Worm (Caenorhabditis elegans) whole organism, L2 larva: ENCODE results near the gene Y19D2B.1.

Experiments
- ZK546.5 ChIP-seq: sonication (generic microtip); optimal IDR thresholded peaks from 2 replicates; lab custom pipeline; 2017; ENCODE audit warnings: missing biosample characterization, missing genetic modification characterization
- ceh-16 ChIP-seq: fragments of 150-350 bp; optimal IDR thresholded peaks from 2 replicates; lab custom pipeline; 2014; ENCODE audit warnings: missing biosample characterization, missing genetic modification characterization
- mab-5 ChIP-seq: fragments of 150-350 bp; optimal IDR thresholded peaks from 2 replicates; lab custom pipeline; 2014; ENCODE audit warnings: missing biosample characterization, missing genetic modification characterization
- mdl-1 ChIP-seq, 2 experiments: fragments of 150-350 bp in 1 of 2; sonication (generic microtip) in 1 of 2; optimal IDR thresholded peaks; 2 replicates each; lab custom pipeline; 2017; ENCODE audit warnings: missing biosample characterization in 2 of 2, missing genetic modification characterization in 2 of 2
- nhr-77 ChIP-seq: fragments of 150-350 bp; optimal IDR thresholded peaks from 2 replicates; lab custom pipeline; 2014; ENCODE audit warnings: missing biosample characterization, missing genetic modification characterization
- unc-39 ChIP-seq: fragments of 150-350 bp; optimal IDR thresholded peaks from 2 replicates; lab custom pipeline; 2014; ENCODE audit warnings: missing biosample characterization, missing genetic modification characterization
- zag-1 ChIP-seq: fragments of 150-350 bp; optimal IDR thresholded peaks from 2 replicates; lab custom pipeline; 2014; ENCODE audit warnings: missing biosample characterization, missing genetic modification characterization

- no peak for TF ChIP-seq unc-39 (tag; lab: Kevin White, UChicago)
- TF ChIP-seq mdl-1 (tag; optimal IDR thresholded peaks at IDR 0.05; lab: Kevin White, UChicago) = no peak
- TF ChIP-seq zag-1 (tag; lab: Kevin White, UChicago) = no peak
- no peak for TF ChIP-seq nhr-77 (tag; lab: Kevin White, UChicago)
- no peak for TF ChIP-seq mab-5
- TF ChIP-seq ZK546.5 = no peak
- TF ChIP-seq ceh-16 = no peak
These were observed 36.8 kb downstream of the Y19D2B.1 start, which contains the start of gene F44F4.3 for ce11 chrII:10885868-10886514.
